Fruit fly (Drosophila melanogaster) whole organism, embryonic: ENCODE measurements around the gene BBS1.

Experiments used
- CG11696 ChIP-seq: fragments of 200-800 bp; sonication (Bioruptor generic); IDR thresholded peaks from 2 replicates; pipeline ENCODE4 v1.3.6; 2022; ENCODE audit warnings: missing biosample characterization, missing genetic modification characterization
- CG7357 ChIP-seq: fragments of 200-800 bp; sonication (Bioruptor generic); IDR thresholded peaks from 3 replicates; pipeline ENCODE4 v1.3.6; 2022; ENCODE audit warnings: missing biosample characterization, missing genetic modification characterization
- CG8290 ChIP-seq, 3 experiments: fragments of 200-800 bp; sonication (Bioruptor generic); optimal IDR thresholded peaks; 2 replicates each; lab custom pipeline; 2016 to 2019; ENCODE audit warnings: missing biosample characterization in 3 of 3, missing genetic modification characterization in 3 of 3, mild to moderate bottlenecking in 2 of 3, moderate library complexity in 1 of 3
- Sin3A ChIP-seq: fragments of >200 bp; optimal IDR thresholded peaks from 2 replicates; lab custom pipeline; 2018
- chif ChIP-seq, 2 experiments: fragments of 200-800 bp; sonication (Bioruptor generic); optimal IDR thresholded peaks; 3 replicates each; lab custom pipeline; 2016; ENCODE audit warnings: missing biosample characterization in 2 of 2, missing genetic modification characterization in 2 of 2
- dpn ChIP-seq, 2 experiments: fragments of 200-800 bp; sonication (Bioruptor generic); optimal IDR thresholded peaks; 3 replicates each; lab custom pipeline; 2016; ENCODE audit warnings: missing biosample characterization in 2 of 2, missing genetic modification characterization in 2 of 2
- ftz-f1 ChIP-seq: fragments of 200-800 bp; sonication (Bioruptor generic); optimal IDR thresholded peaks from 2 replicates; lab custom pipeline; 2016; ENCODE audit warnings: missing biosample characterization, missing genetic modification characterization
- pan ChIP-seq, 4 experiments: fragments of >200 bp in 3 of 4; fragments of 200-800 bp in 1 of 4; sonication (Bioruptor generic) in 1 of 4; optimal IDR thresholded peaks in 3 of 4; IDR thresholded peaks in 1 of 4; 2 replicates each; pipeline versions ENCODE4 v1.3.6 to Lab custom; 2017 to 2022; ENCODE audit warnings: missing biosample characterization in 2 of 4, missing genetic modification characterization in 2 of 4, mixed read lengths in 1 of 4

DNA sequence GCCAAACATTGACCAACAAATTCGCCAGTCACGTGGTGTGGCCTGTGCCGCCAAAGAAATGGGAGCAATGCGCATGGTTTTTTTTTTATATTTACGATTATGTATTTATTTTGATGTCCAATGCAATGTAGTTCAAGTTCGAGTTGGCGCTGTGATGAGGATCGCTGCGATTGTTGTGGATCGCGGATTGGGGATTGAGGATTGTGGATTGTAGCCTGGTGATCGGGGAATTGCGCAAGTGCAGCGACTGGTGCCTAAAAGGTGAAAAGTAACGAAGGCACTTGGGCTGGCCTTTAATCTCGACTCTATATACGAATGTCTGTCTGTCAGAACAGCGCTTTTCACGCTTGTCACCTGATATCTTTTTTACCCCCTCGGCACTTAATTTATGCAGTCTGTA lies 21.2 kb upstream of the BBS1 start:
- TF ChIP-seq dpn (GFP tag; optimal IDR thresholded peaks at IDR 0.05; lab: Kevin White, UChicago) (no peak), CG11696 (GFP tag; lab: Robert Waterston, UW) (no peak), chif (GFP tag; optimal IDR thresholded peaks at IDR 0.05; lab: Kevin White, UChicago) (no peak), ftz-f1 (GFP tag; lab: Kevin White, UChicago) (no peak), pan (optimal IDR thresholded peaks at IDR 0.05; lab: Kevin White, UChicago) (no peak), pan (GFP tag; optimal IDR thresholded peaks at IDR 0.05 in 1 of 2, IDR thresholded peaks at IDR 0.05 in 1 of 2) (no peak), Sin3A (no peak), CG8290 (GFP tag; optimal IDR thresholded peaks at IDR 0.05; lab: Kevin White, UChicago) (no peak), CG8290 (tag; optimal IDR thresholded peaks at IDR 0.05; lab: Kevin White, UChicago) (no peak), CG7357 (GFP tag; lab: Robert Waterston, UW) (no peak)
